Fruit fly (Drosophila melanogaster) whole organism, prepupa: ENCODE data around the gene CG7006.

Experiments used
- CG10669 ChIP-seq: fragments of 200-800 bp; sonication (Bioruptor generic); optimal IDR thresholded peaks from 3 replicates; lab custom pipeline; 2018; ENCODE audit warnings: missing biosample characterization, mild to moderate bottlenecking, missing genetic modification characterization, moderate library complexity
- CG15336 ChIP-seq: fragments of 200-800 bp; sonication (Bioruptor generic); IDR thresholded peaks from 2 replicates; pipeline ENCODE4 v1.3.6; 2022; ENCODE audit warnings: missing biosample characterization, missing genetic modification characterization
- CG1621 ChIP-seq: fragments of 200-800 bp; sonication (Bioruptor generic); optimal IDR thresholded peaks from 3 replicates; lab custom pipeline; 2018; ENCODE audit warnings: missing biosample characterization, mild to moderate bottlenecking, missing genetic modification characterization
- CG3032 ChIP-seq: fragments of 200-800 bp; optimal IDR thresholded peaks from 2 replicates; lab custom pipeline; 2019; ENCODE audit warnings: missing biosample characterization, mild to moderate bottlenecking, missing genetic modification characterization, moderate library complexity
- CG31627 ChIP-seq: fragments of 200-800 bp; sonication (Bioruptor generic); optimal IDR thresholded peaks from 3 replicates; lab custom pipeline; 2016; ENCODE audit warnings: missing biosample characterization, missing genetic modification characterization
- CG34406 ChIP-seq: fragments of 200-800 bp; sonication (Bioruptor generic); optimal IDR thresholded peaks from 3 replicates; lab custom pipeline; 2016; ENCODE audit warnings: missing biosample characterization, missing genetic modification characterization
- CG8119 ChIP-seq: fragments of 200-800 bp; sonication (Bioruptor generic); IDR thresholded peaks from 3 replicates; pipeline ENCODE4 v1.3.6; 2022; ENCODE audit warnings: missing biosample characterization, missing genetic modification characterization
- CG8632 ChIP-seq: fragments of 200-800 bp; sonication (Bioruptor generic); optimal IDR thresholded peaks from 3 replicates; lab custom pipeline; 2016; ENCODE audit warnings: missing biosample characterization, missing genetic modification characterization
- cyc ChIP-seq: fragments of 200-800 bp; sonication (Bioruptor generic); optimal IDR thresholded peaks from 3 replicates; lab custom pipeline; 2016; ENCODE audit warnings: missing biosample characterization, missing genetic modification characterization
- fd59A ChIP-seq: fragments of 200-800 bp; sonication (Bioruptor generic); optimal IDR thresholded peaks from 2 replicates; lab custom pipeline; 2017; ENCODE audit warnings: missing biosample characterization, mild to moderate bottlenecking, missing genetic modification characterization, missing genetic modification reagents
- fd85E ChIP-seq: fragments of 200-800 bp; sonication (Bioruptor generic); optimal IDR thresholded peaks from 3 replicates; lab custom pipeline; 2016; ENCODE audit warnings: missing biosample characterization, missing genetic modification characterization
- fkh ChIP-seq: fragments of 200-800 bp; sonication (Bioruptor generic); optimal IDR thresholded peaks from 3 replicates; lab custom pipeline; 2017; ENCODE audit warnings: missing biosample characterization, mild to moderate bottlenecking, missing genetic modification characterization, moderate library complexity
- lz ChIP-seq: fragments of 200-800 bp; sonication (Bioruptor generic); optimal IDR thresholded peaks from 3 replicates; lab custom pipeline; 2016; ENCODE audit warnings: missing biosample characterization, missing genetic modification characterization

- TF ChIP-seq CG10669 (GFP tag; lab: Kevin White, UChicago) (no peak), CG3032 (tag; lab: Kevin White, UChicago) (no peak), CG15336 (no peak), fd85E (GFP tag; lab: Kevin White, UChicago) (no peak), lz (GFP tag; lab: Kevin White, UChicago) (peak; percentile 60), cyc (GFP tag; lab: Kevin White, UChicago) (no peak), CG8632 (GFP tag; lab: Kevin White, UChicago) (peak; percentile 4), fd59A (GFP tag; lab: Kevin White, UChicago) (peak; percentile 6), fkh (GFP tag; lab: Kevin White, UChicago) (no peak), CG34406 (GFP tag; lab: Kevin White, UChicago) (peak; percentile 35), CG1621 (no peak), CG8119 (GFP tag; lab: Robert Waterston, UW) (no peak), CG31627 (GFP tag; lab: Kevin White, UChicago) (no peak)
Measured at dm6 chr3R:24829887-24830351, 20.5 kb upstream of the CG7006 start, which contains the start of the genes Kaz and CG43273.
